Worm (Caenorhabditis elegans) whole organism, mixed stage, embryonic: ENCODE results near the gene ipla-7.

Source experiments
- bed-3 ChIP-seq: fragments of 200-800 bp; sonication (Bioruptor generic); optimal IDR thresholded peaks from 3 replicates; lab custom pipeline; 2018; ENCODE audit warnings: mild to moderate bottlenecking, missing genetic modification characterization, moderate library complexity, missing compliant biosample characterization
- blmp-1 ChIP-seq: fragments of 150-350 bp; optimal IDR thresholded peaks from 2 replicates; lab custom pipeline; 2014; ENCODE audit warnings: missing biosample characterization, missing genetic modification characterization
- ceh-39 ChIP-seq: fragments of 150-350 bp; optimal IDR thresholded peaks from 2 replicates; lab custom pipeline; 2014; ENCODE audit warnings: missing biosample characterization, missing genetic modification characterization
- ceh-83 ChIP-seq: fragments of 200-800 bp; sonication (Bioruptor generic); optimal IDR thresholded peaks from 2 replicates; lab custom pipeline; 2018; ENCODE audit warnings: mild to moderate bottlenecking, missing genetic modification characterization, missing compliant biosample characterization
- ces-1 ChIP-seq: fragments of 150-350 bp; optimal IDR thresholded peaks from 2 replicates; lab custom pipeline; 2014; ENCODE audit warnings: missing biosample characterization, missing genetic modification reagents, missing genetic modification characterization
- cnd-1 ChIP-seq: fragments of 200-800 bp; sonication (Bioruptor generic); optimal IDR thresholded peaks from 2 replicates; lab custom pipeline; 2018; ENCODE audit warnings: mild to moderate bottlenecking, missing genetic modification characterization, missing compliant biosample characterization
- drap-1 ChIP-seq: fragments of 200-800 bp; sonication (Bioruptor generic); optimal IDR thresholded peaks from 3 replicates; lab custom pipeline; 2018; ENCODE audit warnings: mild to moderate bottlenecking, missing genetic modification characterization, missing compliant biosample characterization
- elt-1 ChIP-seq: sonication (generic microtip); optimal IDR thresholded peaks from 2 replicates; lab custom pipeline; 2017; ENCODE audit warnings: missing genetic modification characterization, mild to moderate bottlenecking, missing compliant biosample characterization, antibody characterized with exemption, moderate library complexity, borderline replicate concordance; ENCODE audit not compliant: insufficient read depth
- elt-3 ChIP-seq: fragments of 150-350 bp; optimal IDR thresholded peaks from 2 replicates; lab custom pipeline; 2014; ENCODE audit warnings: missing biosample characterization, missing genetic modification characterization
- flh-1 ChIP-seq: fragments of 200-800 bp; sonication (Bioruptor generic); optimal IDR thresholded peaks from 2 replicates; lab custom pipeline; 2018; ENCODE audit warnings: mild to moderate bottlenecking, missing genetic modification characterization, moderate library complexity, missing compliant biosample characterization
- ham-2 ChIP-seq: fragments of 200-800 bp; sonication (Bioruptor generic); optimal IDR thresholded peaks from 2 replicates; lab custom pipeline; 2018; ENCODE audit warnings: mild to moderate bottlenecking, missing genetic modification characterization, missing compliant biosample characterization
- hlh-1 ChIP-seq: fragments of 150-350 bp; optimal IDR thresholded peaks from 2 replicates; lab custom pipeline; 2014; ENCODE audit warnings: missing biosample characterization, missing genetic modification reagents, missing genetic modification characterization
- lin-13 ChIP-seq: fragments of 150-350 bp; optimal IDR thresholded peaks from 2 replicates; lab custom pipeline; 2014; ENCODE audit warnings: missing biosample characterization, missing genetic modification characterization
- lin-32 ChIP-seq: fragments of 200-800 bp; sonication (Bioruptor generic); optimal IDR thresholded peaks from 2 replicates; lab custom pipeline; 2018; ENCODE audit warnings: mild to moderate bottlenecking, missing genetic modification characterization, missing compliant biosample characterization
- lsy-2 ChIP-seq: fragments of 150-350 bp; optimal IDR thresholded peaks from 2 replicates; lab custom pipeline; 2014; ENCODE audit warnings: missing biosample characterization, missing genetic modification characterization
- mab-5 ChIP-seq: fragments of 150-350 bp; optimal IDR thresholded peaks from 2 replicates; lab custom pipeline; 2014; ENCODE audit warnings: missing biosample characterization, missing genetic modification characterization
- mep-1 ChIP-seq: fragments of 150-350 bp; optimal IDR thresholded peaks from 2 replicates; lab custom pipeline; 2017; ENCODE audit warnings: missing biosample characterization, missing genetic modification reagents, missing genetic modification characterization, inconsistent platforms
- mls-2 ChIP-seq: sonication (generic microtip); optimal IDR thresholded peaks from 2 replicates; lab custom pipeline; 2016; ENCODE audit warnings: mild to moderate bottlenecking, missing genetic modification characterization, moderate library complexity, missing compliant biosample characterization
- nhr-237 ChIP-seq: fragments of 150-350 bp; optimal IDR thresholded peaks from 2 replicates; lab custom pipeline; 2014; ENCODE audit warnings: missing biosample characterization, missing genetic modification characterization
- nhr-28 ChIP-seq: fragments of 150-350 bp; optimal IDR thresholded peaks from 2 replicates; lab custom pipeline; 2014; ENCODE audit warnings: missing biosample characterization, missing genetic modification characterization
- nhr-76 ChIP-seq: sonication (generic microtip); optimal IDR thresholded peaks from 2 replicates; lab custom pipeline; 2017; ENCODE audit warnings: missing biosample characterization, missing genetic modification characterization
- sem-2 ChIP-seq: fragments of 200-800 bp; sonication (Bioruptor generic); optimal IDR thresholded peaks from 2 replicates; lab custom pipeline; 2018; ENCODE audit warnings: mild to moderate bottlenecking, missing genetic modification characterization, missing compliant biosample characterization
- snpc-4 ChIP-seq: fragments of 150-350 bp; optimal IDR thresholded peaks from 2 replicates; lab custom pipeline; 2014; ENCODE audit warnings: missing biosample characterization, missing genetic modification characterization
- sptf-1 ChIP-seq: sonication (generic microtip); optimal IDR thresholded peaks from 2 replicates; lab custom pipeline; 2017; ENCODE audit warnings: mild to moderate bottlenecking, missing genetic modification characterization, moderate library complexity, missing compliant biosample characterization
- tbx-8 ChIP-seq: fragments of 200-800 bp; sonication (Bioruptor generic); optimal IDR thresholded peaks from 2 replicates; lab custom pipeline; 2018; ENCODE audit warnings: mild to moderate bottlenecking, missing genetic modification characterization, moderate library complexity, missing compliant biosample characterization
- unc-120 ChIP-seq: sonication (generic microtip); optimal IDR thresholded peaks from 2 replicates; lab custom pipeline; 2017; ENCODE audit warnings: missing genetic modification characterization, missing compliant biosample characterization; ENCODE audit not compliant: poor library complexity, severe bottlenecking
- unc-39 ChIP-seq: fragments of 150-350 bp; optimal IDR thresholded peaks from 2 replicates; lab custom pipeline; 2014; ENCODE audit warnings: missing biosample characterization, missing genetic modification characterization
- unc-62 ChIP-seq: fragments of 150-350 bp; optimal IDR thresholded peaks from 2 replicates; lab custom pipeline; 2014; ENCODE audit warnings: missing biosample characterization, missing genetic modification reagents, missing genetic modification characterization
- zip-8 ChIP-seq: fragments of 150-350 bp; optimal IDR thresholded peaks from 2 replicates; lab custom pipeline; 2014; ENCODE audit warnings: missing biosample characterization, missing genetic modification characterization
- ztf-11 ChIP-seq: fragments of 150-350 bp; optimal IDR thresholded peaks from 2 replicates; lab custom pipeline; 2014; ENCODE audit warnings: missing biosample characterization, missing genetic modification characterization

ipla-7 gene

DNA sequence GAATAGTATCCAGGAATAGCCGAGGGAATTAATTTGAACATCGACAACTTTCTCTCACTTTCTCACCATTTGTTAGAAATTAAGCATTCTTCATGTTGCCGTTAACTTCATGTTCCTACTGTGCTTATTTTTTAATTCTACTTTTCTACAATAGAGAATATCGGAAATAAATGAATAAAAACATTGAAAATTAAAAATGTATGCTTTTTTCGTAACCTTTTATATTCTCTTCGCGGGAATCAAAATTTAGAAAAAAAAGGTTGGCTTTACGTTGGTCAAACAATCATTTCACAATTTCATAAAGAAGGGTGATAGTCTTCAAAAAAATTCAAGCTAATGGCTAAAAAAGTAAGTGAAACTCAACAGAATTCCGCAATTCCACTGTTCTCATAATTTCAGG is 13.2 kb upstream of the ipla-7 start, which contains the start of gene W01B6.5:
TSS of gene W01B6.5 (plus strand) at position 301 of the 400 bp plus-strand sequence.
- TF ChIP-seq ceh-39 (no peak), lin-32 (no peak), unc-120 (no peak), tbx-8 (GFP tag; lab: Kevin White, UChicago) (no peak), lsy-2 (no peak), ham-2 (GFP tag; lab: Kevin White, UChicago) (no peak), hlh-1 (no peak), sptf-1 (tag; lab: Kevin White, UChicago) (no peak), drap-1 (no peak)

DNA sequence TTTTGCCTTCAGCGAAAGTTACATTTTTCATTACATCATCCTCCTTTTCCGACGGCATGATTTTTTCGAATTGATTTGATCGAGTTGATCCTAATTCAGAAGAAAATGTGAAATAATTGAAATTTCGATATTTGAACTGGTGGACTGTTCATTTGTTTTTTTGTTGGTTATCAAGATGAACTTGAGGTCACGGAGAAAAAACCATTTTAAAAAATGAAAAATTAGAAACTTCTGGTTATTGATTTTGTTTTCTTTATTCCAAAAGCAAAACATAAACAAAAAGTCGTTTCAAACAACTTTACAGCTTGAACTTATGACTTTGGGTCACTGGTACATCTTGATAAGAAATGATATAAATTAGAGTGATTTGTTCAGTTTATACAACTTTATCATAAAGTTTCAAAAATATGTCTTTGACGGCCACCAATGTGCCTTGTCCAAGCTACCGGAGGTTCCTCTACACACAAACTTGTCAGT is 12.4 kb upstream of the ipla-7 start, which contains the start of the genes ttbk-4 and W01B6.4:
TSS of gene ttbk-4 (minus strand) at position 101 of the 477 bp plus-strand sequence.
TSS of gene W01B6.4 (plus strand) at position 427 of the 477 bp plus-strand sequence.
- TF ChIP-seq nhr-237 (no peak), nhr-28 (no peak), ham-2 (GFP tag; lab: Kevin White, UChicago) (no peak), lin-13 (tag; lab: Kevin White, UChicago) (no peak), ceh-83 (GFP tag; lab: Kevin White, UChicago) (no peak), unc-39 (tag; lab: Kevin White, UChicago) (no peak), hlh-1 (no peak), elt-1 (tag; lab: Kevin White, UChicago) (no peak), mep-1 (no peak), mab-5 (no peak), zip-8 (tag; lab: Kevin White, UChicago) (no peak), bed-3 (GFP tag; lab: Kevin White, UChicago) (no peak), elt-3 (no peak), lin-32 (no peak), nhr-76 (tag; lab: Kevin White, UChicago) (no peak)

DNA sequence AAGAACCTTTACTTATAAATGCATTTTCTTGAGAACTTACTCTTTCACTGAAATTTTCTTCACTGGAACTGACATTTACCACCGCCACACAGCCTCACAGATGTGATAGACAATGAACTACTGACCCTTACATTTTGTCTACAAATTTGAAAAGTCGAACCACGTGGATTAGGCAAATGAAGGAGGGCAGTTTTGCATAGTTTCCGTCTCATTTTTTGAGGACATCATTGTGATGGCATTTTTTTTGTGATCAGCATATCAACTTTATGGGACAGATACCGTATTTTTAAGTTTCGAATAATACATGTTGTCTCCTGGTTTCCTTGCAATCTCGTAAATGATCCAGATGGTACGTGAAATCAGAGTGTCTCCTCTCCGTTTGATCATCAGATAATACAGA is 9.9 kb upstream of the ipla-7 start, which contains the start of gene W01B6.3:
TSS of gene W01B6.3 (minus strand) at position 101 of the 400 bp plus-strand sequence.
- no peak for TF ChIP-seq ceh-39
- TF ChIP-seq sem-2 (GFP tag; lab: Kevin White, UChicago) = no peak
- no peak for TF ChIP-seq zip-8 (tag; lab: Kevin White, UChicago)

DNA sequence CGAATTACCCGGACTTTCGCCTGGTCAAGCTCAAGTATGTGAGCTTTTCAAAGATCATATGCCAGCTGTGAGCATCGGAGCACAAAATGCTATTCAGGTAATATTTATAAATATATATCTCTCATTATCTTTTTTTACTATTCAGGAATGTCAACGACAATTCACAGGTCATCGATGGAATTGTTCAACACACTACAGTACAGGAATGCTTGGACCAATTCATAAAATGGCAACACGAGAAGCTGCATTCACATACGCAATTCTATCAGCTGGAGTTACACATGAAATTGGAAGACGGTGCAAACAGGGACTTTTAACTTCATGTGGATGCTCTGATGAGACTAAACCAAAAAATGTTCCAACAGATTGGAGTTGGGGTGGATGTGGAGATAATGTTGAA is 5.6 kb upstream of the ipla-7 start:
- TF ChIP-seq unc-39 (tag; lab: Kevin White, UChicago) = no peak
- TF ChIP-seq hlh-1 = no peak
- TF ChIP-seq ceh-39 = no peak
- no peak for TF ChIP-seq drap-1
- TF ChIP-seq bed-3 (GFP tag; lab: Kevin White, UChicago) = no peak
- TF ChIP-seq unc-62 (GFP tag; lab: Kevin White, UChicago) = no peak

DNA sequence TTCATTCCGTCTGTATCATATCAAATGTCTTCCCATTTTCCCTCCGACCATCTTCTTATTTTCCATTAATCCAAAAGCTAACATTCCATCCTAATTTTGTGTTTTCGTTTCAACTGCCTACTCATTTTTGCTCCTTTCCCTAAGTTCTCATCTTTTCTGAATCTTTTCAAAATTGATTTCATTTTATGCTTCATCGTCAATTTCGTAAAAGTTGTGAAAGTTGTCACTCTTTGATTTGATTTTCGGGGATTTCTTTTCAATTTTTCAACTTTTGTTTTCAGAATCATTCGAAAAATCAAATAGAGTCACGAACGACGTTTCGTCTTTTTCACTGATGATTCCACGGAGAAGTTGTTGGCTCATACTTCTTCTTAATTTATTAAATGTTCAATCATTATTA is 4.9 kb upstream of the ipla-7 start, which contains the start of gene cwn-2:
TSS of gene cwn-2 (plus strand) at position 276 of the 400 bp plus-strand sequence.
- no peak for TF ChIP-seq flh-1 (GFP tag; lab: Kevin White, UChicago)
- no peak for TF ChIP-seq unc-39 (tag; lab: Kevin White, UChicago)
- TF ChIP-seq elt-3 = no peak
- no peak for TF ChIP-seq lin-13 (tag; lab: Kevin White, UChicago)
- TF ChIP-seq snpc-4 (tag; lab: Kevin White, UChicago) = no peak
- TF ChIP-seq nhr-237 = no peak
- no peak for TF ChIP-seq unc-62 (GFP tag; lab: Kevin White, UChicago)
- TF ChIP-seq drap-1 = no peak
- no peak for TF ChIP-seq unc-120
- no peak for TF ChIP-seq nhr-76 (tag; lab: Kevin White, UChicago)
- TF ChIP-seq cnd-1 (tag; lab: Kevin White, UChicago) = no peak
- no peak for TF ChIP-seq sptf-1 (tag; lab: Kevin White, UChicago)
- no peak for TF ChIP-seq ces-1 (GFP tag; lab: Kevin White, UChicago)
- no peak for TF ChIP-seq sem-2 (GFP tag; lab: Kevin White, UChicago)
- TF ChIP-seq mls-2 = no peak
- no peak for TF ChIP-seq tbx-8 (GFP tag; lab: Kevin White, UChicago)
- TF ChIP-seq blmp-1 (tag; lab: Kevin White, UChicago) = no peak
- no peak for TF ChIP-seq ztf-11 (tag; lab: Kevin White, UChicago)

DNA sequence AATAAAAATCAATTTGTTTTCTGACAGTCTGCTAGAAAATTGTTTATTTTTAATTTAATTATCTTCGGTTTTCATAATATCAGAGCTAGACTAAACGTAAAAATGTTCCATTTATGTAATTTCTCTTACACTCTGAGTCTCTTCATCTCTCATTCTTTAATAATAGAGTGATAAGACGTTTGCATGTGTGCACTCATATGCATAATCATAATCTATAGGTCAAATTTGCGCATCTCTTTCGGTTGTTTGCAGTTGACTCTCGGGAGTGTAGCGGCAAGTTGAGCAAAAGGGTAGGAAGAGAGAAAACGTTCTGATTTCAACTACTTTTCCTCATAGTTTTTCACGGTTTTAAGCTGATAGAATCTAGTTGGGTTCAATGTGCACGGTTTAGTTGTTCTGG is 3.8 kb upstream of the ipla-7 start:
- TF ChIP-seq ces-1 (GFP tag; lab: Kevin White, UChicago) (no peak), zip-8 (tag; lab: Kevin White, UChicago) (no peak), sptf-1 (tag; lab: Kevin White, UChicago) (no peak), unc-39 (tag; lab: Kevin White, UChicago) (no peak), ham-2 (GFP tag; lab: Kevin White, UChicago) (no peak), mep-1 (no peak)
